Fruit fly (Drosophila melanogaster): ENCODE data around the gene CG32270.

Gene CG32270

DNA sequence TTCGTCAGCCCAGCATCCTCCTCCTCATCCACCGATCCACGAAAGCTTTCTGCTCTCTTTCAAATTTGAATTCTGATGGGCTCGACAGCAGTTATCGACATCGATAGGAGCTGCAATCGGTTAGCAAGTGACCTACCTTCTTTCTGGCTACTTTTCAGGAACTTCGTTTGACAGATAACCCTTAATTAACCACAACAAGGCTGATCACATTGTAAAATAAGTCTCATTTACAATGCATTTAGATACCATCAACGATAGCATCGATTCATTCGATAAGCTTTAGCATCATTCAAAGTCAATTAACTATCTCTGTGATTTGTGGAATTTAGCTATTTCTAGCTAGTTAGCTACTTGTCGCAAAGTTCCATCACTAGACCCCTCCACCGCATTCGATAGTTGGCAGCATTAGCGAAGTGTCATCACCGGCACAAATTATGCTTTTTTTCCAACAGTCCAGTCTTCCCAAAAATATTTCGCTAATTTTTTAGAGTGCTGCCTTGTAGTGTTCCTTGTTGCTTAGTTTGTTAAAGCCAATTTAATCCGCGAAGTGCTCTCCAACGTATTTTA lies 30.2 kb downstream of the CG32270 start, which contains the start of the genes MnM and Girdin (continued):
- no peak for TF ChIP-seq B-H1 (GFP tag; IDR thresholded peaks at IDR 0.05)
- peak; percentile 83 for TF ChIP-seq slbo (GFP tag; IDR thresholded peaks at IDR 0.05)
- peak; percentile 36 for TF ChIP-seq CG10979 (tag; optimal IDR thresholded peaks at IDR 0.05)
- TF ChIP-seq TFAM (GFP tag; optimal IDR thresholded peaks at IDR 0.05): no peak
- TF ChIP-seq CG7987 (GFP tag; optimal IDR thresholded peaks at IDR 0.05): no peak
- TF ChIP-seq sna (GFP tag; IDR thresholded peaks at IDR 0.05; ENCODE audit: partially characterized antibody): peak; percentile 88
- no peak for TF ChIP-seq gem (tag; optimal IDR thresholded peaks at IDR 0.05)
- TF ChIP-seq CG11696 (GFP tag; IDR thresholded peaks at IDR 0.05): no peak
- peak; percentile 69 for TF ChIP-seq tin (GFP tag; optimal IDR thresholded peaks at IDR 0.05)
- TF ChIP-seq CG14667 (GFP tag; IDR thresholded peaks at IDR 0.05): no peak
- no peak for TF ChIP-seq CG7271 (tag; optimal IDR thresholded peaks at IDR 0.05)
- no peak for TF ChIP-seq psq (GFP tag; optimal IDR thresholded peaks at IDR 0.05)
- no peak for TF ChIP-seq pfk (GFP tag; optimal IDR thresholded peaks at IDR 0.05)
- no peak for TF ChIP-seq ham (GFP tag; IDR thresholded peaks at IDR 0.05)
- peak; percentile 59 for TF ChIP-seq CG4424 (GFP tag; optimal IDR thresholded peaks at IDR 0.05)
- TF ChIP-seq CG7745 (tag; optimal IDR thresholded peaks at IDR 0.05): no peak
- no peak for TF ChIP-seq nau (GFP tag; optimal IDR thresholded peaks at IDR 0.05)
- TF ChIP-seq fu2 (GFP tag; optimal IDR thresholded peaks at IDR 0.05): peak; percentile 82
- TF ChIP-seq hb (GFP tag; IDR thresholded peaks at IDR 0.05; ENCODE audit: partially characterized antibody): peak; percentile 76; the same call in 2 of the 3 replicates
- TF ChIP-seq CG17359 (tag; optimal IDR thresholded peaks at IDR 0.05): no peak
- no peak for TF ChIP-seq ro (GFP tag; IDR thresholded peaks at IDR 0.05)
- TF ChIP-seq YL-1 (GFP tag; optimal IDR thresholded peaks at IDR 0.05): peak; percentile 19
- peak; percentile 53 for TF ChIP-seq NfI (GFP tag; optimal IDR thresholded peaks at IDR 0.05)
- TF ChIP-seq CG13424 (tag; optimal IDR thresholded peaks at IDR 0.05): peak; percentile 70
- TF ChIP-seq Doc3 (GFP tag; IDR thresholded peaks at IDR 0.05; ENCODE audit: partially characterized antibody): peak; percentile 82
- peak; percentile 41; the same call in 1 of the 2 replicates for TF ChIP-seq vvl (GFP tag; IDR thresholded peaks at IDR 0.05)
- peak; percentile 82 for TF ChIP-seq HmgZ (tag; optimal IDR thresholded peaks at IDR 0.05)
- TF ChIP-seq usp (GFP tag; optimal IDR thresholded peaks at IDR 0.05): no peak
- 0 out of 4 replicates have a peak, but pooled peaks have one; percentile 4 for TF ChIP-seq chinmo (GFP tag; IDR thresholded peaks at IDR 0.05; ENCODE audit: partially characterized antibody)
- no peak for TF ChIP-seq ac (GFP tag; optimal IDR thresholded peaks at IDR 0.05)
- TF ChIP-seq MESR4 (GFP tag; optimal IDR thresholded peaks at IDR 0.05): peak; percentile 63
- TF ChIP-seq CG1603 (tag; optimal IDR thresholded peaks at IDR 0.05): no peak
- no peak for TF ChIP-seq CG2199 (GFP tag; IDR thresholded peaks at IDR 0.05)
- no peak for TF ChIP-seq CG2202 (tag; optimal IDR thresholded peaks at IDR 0.05)
- TF ChIP-seq CG17568 (GFP tag; optimal IDR thresholded peaks at IDR 0.05): no peak
- no peak for TF ChIP-seq unpg (GFP tag; optimal IDR thresholded peaks at IDR 0.05)
- peak; percentile 86 for TF ChIP-seq vnd (GFP tag; IDR thresholded peaks at IDR 0.05; ENCODE audit: partially characterized antibody)
- TF ChIP-seq CG16779 (GFP tag; IDR thresholded peaks at IDR 0.05): no peak
- peak; percentile 44; the same call in 1 of the 2 replicates for TF ChIP-seq CG32772 (GFP tag; IDR thresholded peaks at IDR 0.05)
- no peak for TF ChIP-seq CG18476 (GFP tag; optimal IDR thresholded peaks at IDR 0.05)
- TF ChIP-seq Mad (GFP tag; optimal IDR thresholded peaks at IDR 0.05): peak; percentile 67
- TF ChIP-seq CG4404 (GFP tag; IDR thresholded peaks at IDR 0.05): peak; percentile 28; the same call in 1 of the 2 replicates
- TF ChIP-seq ash1 (GFP tag; optimal IDR thresholded peaks at IDR 0.05): no peak
- TF ChIP-seq Hr39 (optimal IDR thresholded peaks at IDR 0.05): no peak
- no peak for TF ChIP-seq Adf1 (GFP tag; IDR thresholded peaks at IDR 0.05)
- peak; percentile 29 for TF ChIP-seq Dek (tag; optimal IDR thresholded peaks at IDR 0.05)
- TF ChIP-seq sqz (GFP tag; optimal IDR thresholded peaks at IDR 0.05): no peak
- TF ChIP-seq fd96Cb (tag; optimal IDR thresholded peaks at IDR 0.05): peak; percentile 16
- no peak for TF ChIP-seq CG6683 (GFP tag; optimal IDR thresholded peaks at IDR 0.05)
- TF ChIP-seq Bdp1 (GFP tag; optimal IDR thresholded peaks at IDR 0.05): peak; percentile 54
